Worm (Caenorhabditis elegans): ENCODE results near the gene C15H9.4.

The C15H9.4 gene

DNA sequence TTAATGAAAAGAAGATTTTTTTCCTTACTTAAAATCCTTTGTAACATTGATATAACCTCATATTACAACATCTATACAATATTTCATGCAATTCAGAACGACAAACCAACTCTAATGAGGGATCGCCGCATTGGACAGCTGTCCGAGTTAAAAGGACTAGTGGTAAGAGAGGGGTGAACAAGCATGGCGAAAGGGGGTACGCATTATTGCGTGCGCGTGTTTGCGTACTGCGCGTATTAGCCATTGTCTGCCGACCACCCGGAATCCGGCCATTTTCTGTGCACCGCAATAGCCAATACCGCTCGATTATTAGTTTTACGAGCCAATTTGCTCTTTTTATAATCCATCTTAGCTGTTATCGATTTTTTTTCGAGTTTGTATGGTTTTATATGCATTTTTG, at the start of gene C15H9.4:
Gene C15H9.4 (plus strand): TSS at position 93 of the 400 bp plus-strand sequence.
- TF ChIP-seq ref-1 (GFP tag; conservative IDR thresholded peaks at IDR 0.05) (no peak), flt-1 (GFP tag; IDR thresholded peaks at IDR 0.05) (0 out of 2 replicates have a peak, but pooled peaks have one; percentile 28), klf-2 (GFP tag; conservative IDR thresholded peaks at IDR 0.05) (no peak), T22C8.4 (GFP tag; IDR thresholded peaks at IDR 0.05) (no peak), cog-1 (tag; optimal IDR thresholded peaks at IDR 0.05) (peak; percentile 40), med-1 (GFP tag; optimal IDR thresholded peaks at IDR 0.05; ENCODE audit: insufficient read depth) (no peak), ztf-29 (GFP tag; IDR thresholded peaks at IDR 0.05) (no peak), ztf-23 (GFP tag; IDR thresholded peaks at IDR 0.05) (peak; percentile 53; the same call in 1 of the 2 replicates), tab-1 (GFP tag; IDR thresholded peaks at IDR 0.05) (peak; percentile 64; the same call in 1 of the 2 replicates)

DNA sequence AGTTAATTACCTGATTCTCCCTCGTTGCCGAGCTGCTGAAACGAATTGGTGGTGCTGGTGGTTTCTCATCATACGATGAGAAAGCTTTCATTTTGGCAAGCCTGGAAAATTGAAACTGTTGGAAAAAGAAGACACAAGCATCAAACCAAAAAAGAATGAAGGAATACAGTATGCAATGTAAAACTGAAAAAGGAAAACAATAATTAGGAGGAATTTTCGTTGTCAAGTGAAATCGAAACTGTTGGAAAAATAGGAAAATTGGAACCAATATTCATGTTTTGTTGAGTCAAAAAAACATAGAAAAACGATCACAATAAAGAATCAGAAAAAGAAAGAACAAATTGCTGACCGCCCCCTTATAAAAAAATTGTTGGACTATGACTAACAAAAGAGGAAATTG, 48.9 kb upstream of the C15H9.4 start, which contains the start of gene pak-1:
Gene pak-1 (minus strand): TSS at position 101 of the 400 bp plus-strand sequence.
- TF ChIP-seq ref-1 (GFP tag; conservative IDR thresholded peaks at IDR 0.05) (no peak), flt-1 (GFP tag; IDR thresholded peaks at IDR 0.05) (no peak), tab-1 (GFP tag; IDR thresholded peaks at IDR 0.05) (no peak), klf-2 (GFP tag; conservative IDR thresholded peaks at IDR 0.05) (no peak), T22C8.4 (GFP tag; IDR thresholded peaks at IDR 0.05) (no peak), med-1 (GFP tag; optimal IDR thresholded peaks at IDR 0.05; ENCODE audit: insufficient read depth) (no peak), ztf-29 (GFP tag; IDR thresholded peaks at IDR 0.05) (no peak), ztf-23 (GFP tag; IDR thresholded peaks at IDR 0.05) (no peak), cog-1 (tag; optimal IDR thresholded peaks at IDR 0.05) (no peak)

DNA sequence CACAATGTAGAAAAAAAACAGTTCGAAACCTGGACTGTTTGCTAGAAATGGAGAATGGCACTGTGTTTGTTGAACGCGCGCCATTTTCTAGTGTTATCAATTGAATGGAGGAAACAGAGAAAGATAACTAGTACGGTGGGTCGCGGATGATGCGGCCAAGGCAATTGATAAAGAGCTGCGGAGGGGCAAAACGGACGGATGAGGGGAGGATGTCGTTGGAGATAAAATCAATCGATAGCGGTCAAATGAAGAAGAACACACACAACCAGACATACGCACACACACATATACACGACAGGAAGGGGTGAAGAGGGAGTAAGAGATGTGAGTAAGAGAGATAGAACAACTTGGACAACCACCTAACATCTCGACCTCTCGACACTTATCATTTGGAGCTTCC, 47.4 kb upstream of the C15H9.4 start:
- TF ChIP-seq ztf-29 (GFP tag; IDR thresholded peaks at IDR 0.05): no peak
- 0 out of 2 replicates have a peak, but pooled peaks have one; percentile 19 for TF ChIP-seq flt-1 (GFP tag; IDR thresholded peaks at IDR 0.05)
- TF ChIP-seq ref-1 (GFP tag; conservative IDR thresholded peaks at IDR 0.05): no peak
- TF ChIP-seq ztf-23 (GFP tag; IDR thresholded peaks at IDR 0.05): no peak
- no peak for TF ChIP-seq med-1 (GFP tag; optimal IDR thresholded peaks at IDR 0.05; ENCODE audit: insufficient read depth)
- no peak for TF ChIP-seq klf-2 (GFP tag; conservative IDR thresholded peaks at IDR 0.05)
- no peak for TF ChIP-seq cog-1 (tag; optimal IDR thresholded peaks at IDR 0.05)
- no peak for TF ChIP-seq tab-1 (GFP tag; IDR thresholded peaks at IDR 0.05)
- peak; percentile 63 for TF ChIP-seq T22C8.4 (GFP tag; IDR thresholded peaks at IDR 0.05)

DNA sequence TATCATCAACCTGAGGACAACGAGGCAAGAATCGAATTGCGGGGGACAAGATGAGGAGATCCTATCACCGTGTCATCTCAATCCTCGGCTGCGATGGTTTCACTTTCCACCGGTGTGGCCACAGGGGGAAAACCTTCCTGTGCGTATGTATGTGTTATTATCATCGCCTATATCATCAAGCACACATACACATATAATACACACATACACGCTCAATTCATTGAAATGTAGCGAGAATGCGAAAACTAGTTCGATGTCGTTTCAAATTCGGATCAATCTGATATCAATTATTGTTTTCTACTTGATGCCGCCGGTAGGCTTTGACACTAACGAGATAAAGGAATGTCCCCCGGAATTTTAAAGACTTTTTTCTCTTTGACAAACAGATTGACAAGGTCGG, 46.6 kb upstream of the C15H9.4 start:
- TF ChIP-seq ztf-23 (GFP tag; IDR thresholded peaks at IDR 0.05) (no peak), klf-2 (GFP tag; conservative IDR thresholded peaks at IDR 0.05) (no peak), flt-1 (GFP tag; IDR thresholded peaks at IDR 0.05) (no peak), ztf-29 (GFP tag; IDR thresholded peaks at IDR 0.05) (no peak), med-1 (GFP tag; optimal IDR thresholded peaks at IDR 0.05; ENCODE audit: insufficient read depth) (no peak), cog-1 (tag; optimal IDR thresholded peaks at IDR 0.05) (no peak), ref-1 (GFP tag; conservative IDR thresholded peaks at IDR 0.05) (no peak), T22C8.4 (GFP tag; IDR thresholded peaks at IDR 0.05) (no peak), tab-1 (GFP tag; IDR thresholded peaks at IDR 0.05) (no peak)

DNA sequence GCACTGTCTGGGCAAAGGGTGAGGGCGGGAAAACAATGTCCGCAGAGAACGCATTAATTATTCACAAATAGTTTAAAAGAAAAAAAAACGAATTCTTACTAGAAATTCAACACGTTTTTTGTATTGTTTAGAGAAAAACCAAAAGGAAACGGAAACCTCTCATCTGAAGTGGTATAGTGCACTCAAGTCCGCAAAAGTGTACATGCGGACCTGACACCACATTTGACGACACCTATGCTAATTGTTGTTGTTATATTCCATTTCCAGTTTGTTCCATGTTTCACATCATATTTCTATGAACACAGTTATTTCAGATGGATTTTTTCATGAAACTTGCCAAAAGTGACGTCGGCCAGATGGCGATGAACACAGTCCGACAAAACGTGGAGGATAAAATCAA, 44.7 kb upstream of the C15H9.4 start, which contains the start of gene C45B2.6:
Gene C45B2.6 (plus strand): TSS at position 136 of the 400 bp plus-strand sequence.
- TF ChIP-seq ztf-29 (GFP tag; IDR thresholded peaks at IDR 0.05) (no peak), klf-2 (GFP tag; conservative IDR thresholded peaks at IDR 0.05) (no peak), flt-1 (GFP tag; IDR thresholded peaks at IDR 0.05) (no peak), T22C8.4 (GFP tag; IDR thresholded peaks at IDR 0.05) (no peak), ref-1 (GFP tag; conservative IDR thresholded peaks at IDR 0.05) (no peak), ztf-23 (GFP tag; IDR thresholded peaks at IDR 0.05) (no peak), med-1 (GFP tag; optimal IDR thresholded peaks at IDR 0.05; ENCODE audit: insufficient read depth) (no peak), tab-1 (GFP tag; IDR thresholded peaks at IDR 0.05) (no peak), cog-1 (tag; optimal IDR thresholded peaks at IDR 0.05) (no peak)

DNA sequence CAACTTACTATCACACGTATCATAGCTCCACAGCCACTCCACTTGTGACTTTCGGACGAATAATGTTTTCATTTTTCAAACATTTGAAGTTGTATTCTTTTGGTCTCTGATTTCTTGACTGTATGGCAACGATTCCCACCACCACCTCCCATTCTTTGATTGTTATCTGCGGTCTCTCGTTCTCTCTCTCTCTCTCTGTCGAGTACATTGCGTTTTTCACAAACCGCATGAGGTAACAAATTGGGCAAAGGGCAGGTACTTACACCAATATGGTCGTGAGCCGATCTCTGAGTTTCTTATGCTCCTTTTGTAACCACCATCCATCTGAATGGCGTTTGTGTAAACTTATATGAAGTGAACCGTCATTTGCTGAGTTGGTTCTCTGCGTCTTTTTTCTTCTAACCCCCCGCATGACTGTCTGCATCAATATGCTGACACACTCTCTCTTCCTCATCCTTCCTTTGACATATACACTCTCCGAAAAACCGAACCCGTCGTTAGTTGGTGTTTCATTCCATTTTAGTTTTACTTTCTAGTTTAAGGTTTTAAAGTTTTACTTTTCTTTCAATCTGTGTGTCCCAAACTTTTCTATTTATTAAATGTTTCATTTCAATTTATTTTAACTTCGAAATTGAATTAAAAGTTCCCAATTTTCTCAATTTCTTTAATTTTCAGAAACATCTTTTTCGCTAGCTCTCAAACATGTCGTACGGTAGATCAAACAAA, 39.7 kb upstream of the C15H9.4 start, which contains the start of gene gln-1:
Gene gln-1 (plus strand): TSS at position 676 of the 726 bp plus-strand sequence.
- TF ChIP-seq klf-2 (GFP tag; conservative IDR thresholded peaks at IDR 0.05) (no peak), cog-1 (tag; optimal IDR thresholded peaks at IDR 0.05) (no peak), ztf-23 (GFP tag; IDR thresholded peaks at IDR 0.05) (0 out of 2 replicates have a peak, but pooled peaks have one; percentile 18)

DNA sequence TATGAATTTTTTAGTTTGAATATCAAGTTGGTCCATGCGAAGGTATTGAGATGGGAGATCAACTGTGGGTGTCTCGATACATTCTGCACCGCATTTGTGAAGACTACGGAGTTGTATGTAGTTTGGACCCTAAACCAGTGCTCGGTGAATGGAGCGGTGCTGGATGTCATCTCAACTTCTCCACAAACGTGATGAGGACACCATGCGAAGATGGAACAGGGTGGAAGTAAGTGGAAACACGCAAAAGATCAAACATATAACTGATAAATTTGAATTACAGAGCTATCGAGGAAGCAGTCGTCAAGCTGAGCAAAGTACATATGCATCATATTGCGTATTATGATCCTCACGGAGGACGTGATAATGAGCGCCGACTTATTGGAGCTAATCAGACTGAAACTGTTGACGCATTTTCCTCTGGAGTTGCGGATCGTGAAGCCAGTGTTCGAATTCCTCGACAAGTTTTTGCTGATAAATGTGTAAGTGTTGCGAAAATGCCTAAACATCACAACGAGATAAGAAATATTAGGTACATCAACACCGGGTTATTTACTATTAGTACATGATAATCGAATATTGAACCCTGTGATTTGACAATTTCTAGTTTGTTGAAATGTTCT, 38.2 kb upstream of the C15H9.4 start:
- TF ChIP-seq flt-1 (GFP tag; IDR thresholded peaks at IDR 0.05) (no peak), cog-1 (tag; optimal IDR thresholded peaks at IDR 0.05) (no peak), ztf-23 (GFP tag; IDR thresholded peaks at IDR 0.05) (no peak), ref-1 (GFP tag; conservative IDR thresholded peaks at IDR 0.05) (no peak), med-1 (GFP tag; optimal IDR thresholded peaks at IDR 0.05; ENCODE audit: insufficient read depth) (no peak), tab-1 (GFP tag; IDR thresholded peaks at IDR 0.05) (no peak), klf-2 (GFP tag; conservative IDR thresholded peaks at IDR 0.05) (no peak), T22C8.4 (GFP tag; IDR thresholded peaks at IDR 0.05) (no peak), ztf-29 (GFP tag; IDR thresholded peaks at IDR 0.05) (no peak)

DNA sequence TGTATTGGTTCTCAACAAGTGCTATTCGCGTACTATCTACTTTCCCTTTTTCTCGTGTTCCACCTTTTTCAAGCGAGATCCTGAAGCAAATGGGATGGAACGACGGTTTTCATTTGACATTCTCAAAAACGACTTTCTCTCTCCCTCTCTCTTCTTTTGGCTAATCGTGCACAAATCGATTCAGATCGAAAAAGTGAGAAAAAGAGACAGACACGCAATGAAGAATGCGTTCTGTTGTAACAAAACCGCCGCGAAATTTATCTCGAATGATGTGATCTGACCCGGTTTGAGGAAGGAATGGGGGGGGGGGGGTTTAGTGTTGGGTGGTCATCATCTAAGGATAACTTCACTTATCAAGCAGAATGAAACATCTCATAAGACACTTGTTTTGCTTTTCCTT, 33.1 kb upstream of the C15H9.4 start:
- TF ChIP-seq klf-2 (GFP tag; conservative IDR thresholded peaks at IDR 0.05) (no peak), ref-1 (GFP tag; conservative IDR thresholded peaks at IDR 0.05) (no peak), tab-1 (GFP tag; IDR thresholded peaks at IDR 0.05) (no peak), T22C8.4 (GFP tag; IDR thresholded peaks at IDR 0.05) (no peak), cog-1 (tag; optimal IDR thresholded peaks at IDR 0.05) (no peak), med-1 (GFP tag; optimal IDR thresholded peaks at IDR 0.05; ENCODE audit: insufficient read depth) (no peak), flt-1 (GFP tag; IDR thresholded peaks at IDR 0.05) (no peak), ztf-29 (GFP tag; IDR thresholded peaks at IDR 0.05) (no peak), ztf-23 (GFP tag; IDR thresholded peaks at IDR 0.05) (no peak)

DNA sequence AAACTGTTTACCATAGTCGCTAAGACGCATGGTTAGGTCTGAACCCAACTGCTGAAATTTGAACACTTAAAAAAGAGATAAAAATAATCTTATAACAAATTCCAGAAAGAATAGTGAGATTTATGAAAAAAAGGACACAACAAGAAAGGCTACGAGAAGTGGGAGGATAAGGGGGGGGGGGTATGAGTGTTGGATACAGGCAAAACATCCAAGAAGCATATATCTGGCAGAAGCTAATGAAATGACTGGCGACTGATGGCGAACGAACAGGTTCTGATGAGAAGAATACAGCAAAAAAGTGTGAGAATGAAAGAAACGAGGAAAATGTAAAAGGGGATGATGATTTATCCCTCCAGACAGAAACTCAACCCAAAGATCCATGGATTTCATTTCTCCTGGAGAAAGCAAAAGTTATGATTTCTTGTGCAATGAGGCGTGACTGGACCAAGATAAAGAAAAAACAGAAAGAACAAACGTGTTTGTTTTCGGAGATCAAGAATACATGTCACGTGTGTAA, 31.4 kb upstream of the C15H9.4 start, which contains the start of gene ptr-4:
Gene ptr-4 (minus strand): TSS at position 51 of the 517 bp plus-strand sequence.
- TF ChIP-seq T22C8.4 (GFP tag; IDR thresholded peaks at IDR 0.05): no peak
- TF ChIP-seq flt-1 (GFP tag; IDR thresholded peaks at IDR 0.05): no peak
- TF ChIP-seq cog-1 (tag; optimal IDR thresholded peaks at IDR 0.05): no peak
- no peak for TF ChIP-seq ztf-29 (GFP tag; IDR thresholded peaks at IDR 0.05)
- TF ChIP-seq ref-1 (GFP tag; conservative IDR thresholded peaks at IDR 0.05): no peak
- TF ChIP-seq klf-2 (GFP tag; conservative IDR thresholded peaks at IDR 0.05): no peak
- TF ChIP-seq tab-1 (GFP tag; IDR thresholded peaks at IDR 0.05): no peak
- TF ChIP-seq med-1 (GFP tag; optimal IDR thresholded peaks at IDR 0.05; ENCODE audit: insufficient read depth): no peak
- no peak for TF ChIP-seq ztf-23 (GFP tag; IDR thresholded peaks at IDR 0.05)

Measured in whole organism, midembryonic.